Worm (Caenorhabditis elegans): Measurements from ENCODE around the gene col-78.

DNA sequence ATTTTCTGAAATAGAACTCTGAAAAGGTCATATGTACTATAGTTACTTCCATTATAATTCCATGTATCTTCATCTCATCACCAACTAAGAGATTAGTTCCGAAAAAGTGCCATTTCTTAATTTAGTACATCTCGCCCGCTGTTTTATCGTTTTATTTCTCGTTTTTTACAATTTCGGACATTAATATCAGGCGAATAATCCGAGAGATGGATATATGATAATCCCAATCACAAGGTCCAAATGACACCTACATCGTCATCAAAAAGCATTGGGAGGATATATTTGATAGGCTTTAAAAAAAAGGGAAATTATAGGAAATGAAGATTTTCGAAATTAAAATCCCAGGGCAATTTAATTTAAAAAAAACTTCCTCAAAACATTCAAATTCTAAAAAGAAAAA, 32.0 kb upstream of the col-78 start:
- TF ChIP-seq nhr-43 (tag; optimal IDR thresholded peaks at IDR 0.05; ENCODE audit: poor library complexity, severe bottlenecking) (no peak), nhr-77 (tag; optimal IDR thresholded peaks at IDR 0.05) (no peak), sea-2 (GFP tag; optimal IDR thresholded peaks at IDR 0.05) (no peak), ceh-9 (tag; optimal IDR thresholded peaks at IDR 0.05) (no peak), aly-2 (tag; optimal IDR thresholded peaks at IDR 0.05) (no peak)
